Worm (Caenorhabditis elegans): ENCODE data around the gene T07G12.5.

The T07G12.5 gene

DNA sequence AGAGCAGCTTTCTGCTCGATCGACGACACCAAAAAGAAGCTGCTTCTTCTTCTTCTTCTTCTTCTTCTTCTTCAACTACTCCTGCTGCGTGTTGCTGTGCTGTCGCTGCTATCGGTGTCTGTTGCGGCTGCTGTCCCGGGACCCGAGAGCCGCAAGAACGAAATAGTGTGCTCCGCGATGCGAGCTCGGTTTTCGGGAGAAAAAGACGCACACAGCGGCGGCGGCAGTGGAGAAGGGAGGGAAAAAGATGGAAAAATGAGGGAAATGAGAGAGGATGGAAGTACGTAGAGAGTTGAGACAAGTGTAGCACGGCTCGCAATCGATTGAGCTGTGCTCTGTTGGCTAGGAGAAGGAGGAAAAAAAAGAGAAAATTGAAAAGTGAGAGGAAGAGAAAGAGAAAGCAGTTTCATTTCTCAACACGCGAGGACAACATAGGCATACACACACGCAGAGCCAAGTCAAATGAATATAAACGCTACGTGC is 41.1 kb downstream of the T07G12.5 start (continued):
- TF ChIP-seq lsl-1 (GFP tag; optimal IDR thresholded peaks at IDR 0.05) (no peak), lin-26 (GFP tag; IDR thresholded peaks at IDR 0.05) (no peak), ztf-22 (GFP tag; optimal IDR thresholded peaks at IDR 0.05) (no peak), cebp-2 (GFP tag; IDR thresholded peaks at IDR 0.05) (no peak), ceh-79 (tag; optimal IDR thresholded peaks at IDR 0.05) (no peak), dpl-1 (GFP tag; optimal IDR thresholded peaks at IDR 0.05) (no peak), madf-8 (GFP tag; conservative IDR thresholded peaks at IDR 0.05) (no peak), Y95B8A.8 (GFP tag; IDR thresholded peaks at IDR 0.05) (no peak), atf-7 (tag; optimal IDR thresholded peaks at IDR 0.05) (no peak), lag-1 (GFP tag; IDR thresholded peaks at IDR 0.05) (no peak), hrde-1 (tag; optimal IDR thresholded peaks at IDR 0.05; ENCODE audit: borderline replicate concordance) (no peak), athp-1 (tag; optimal IDR thresholded peaks at IDR 0.05) (peak; percentile 4), snpc-4 (GFP tag; optimal IDR thresholded peaks at IDR 0.05) (no peak), snpc-4 (tag; optimal IDR thresholded peaks at IDR 0.05) (peak in 1 of 4 experiments; percentile 28), Y79H2A.3 (GFP tag; conservative IDR thresholded peaks at IDR 0.05) (no peak), mxl-1 (tag; optimal IDR thresholded peaks at IDR 0.05) (no peak), bed-2 (GFP tag; IDR thresholded peaks at IDR 0.05) (no peak), F39B2.1 (GFP tag; IDR thresholded peaks at IDR 0.05) (no peak), ccch-3 (GFP tag; optimal IDR thresholded peaks at IDR 0.05) (no peak), die-1 (tag; optimal IDR thresholded peaks at IDR 0.05) (no peak), Y53F4B.3 (GFP tag; IDR thresholded peaks at IDR 0.05) (no peak), hlh-26 (GFP tag; conservative IDR thresholded peaks at IDR 0.05) (no peak), hlh-12 (tag; optimal IDR thresholded peaks at IDR 0.05) (no peak), ztf-6 (GFP tag; IDR thresholded peaks at IDR 0.05) (no peak), T07F8.4 (tag; optimal IDR thresholded peaks at IDR 0.05) (no peak), mel-28 (tag; optimal IDR thresholded peaks at IDR 0.05; ENCODE audit: borderline replicate concordance) (no peak), F55B11.4 (tag; optimal IDR thresholded peaks at IDR 0.05; ENCODE audit: borderline replicate concordance, insufficient read depth) (no peak), ceh-40 (GFP tag; IDR thresholded peaks at IDR 0.05) (no peak), tbp1 (GFP tag; optimal IDR thresholded peaks at IDR 0.05) (no peak), ceh-27 (GFP tag; optimal IDR thresholded peaks at IDR 0.05) (peak; percentile 71), C17E4.6 (GFP tag; IDR thresholded peaks at IDR 0.05) (no peak), attf-3 (GFP tag; conservative IDR thresholded peaks at IDR 0.05) (no peak), mes-4 (tag; optimal IDR thresholded peaks at IDR 0.05) (no peak), cebp-1 (GFP tag; IDR thresholded peaks at IDR 0.05) (no peak; the same call in 1 of the 2 replicates), cebp-1 (tag; optimal IDR thresholded peaks at IDR 0.05) (peak; percentile 71), lsy-27 (tag; optimal IDR thresholded peaks at IDR 0.05; ENCODE audit: borderline replicate concordance, insufficient read depth) (no peak), nhr-90 (tag; optimal IDR thresholded peaks at IDR 0.05) (no peak), B0336.3 (GFP tag; IDR thresholded peaks at IDR 0.05) (peak; percentile 25; the same call in 1 of the 2 replicates), him-1 (tag; optimal IDR thresholded peaks at IDR 0.05) (no peak), xnd-1 (tag; optimal IDR thresholded peaks at IDR 0.05) (no peak), Y67H2A.10 (GFP tag; conservative IDR thresholded peaks at IDR 0.05) (no peak), hsf-1 (GFP tag; IDR thresholded peaks at IDR 0.05) (no peak)
